Worm (Caenorhabditis elegans): ENCODE data around the gene kmo-1.

ce11 chrV:12106841-12107240 lies 36.5 kb upstream of the kmo-1 start, which contains the start of gene nhr-136:
- TF ChIP-seq elt-1 (tag; optimal IDR thresholded peaks at IDR 0.05; ENCODE audit: borderline replicate concordance, insufficient read depth) (no peak), elt-3 (tag; optimal IDR thresholded peaks at IDR 0.05) (no peak), snpc-4 (tag; optimal IDR thresholded peaks at IDR 0.05) (no peak), unc-39 (tag; optimal IDR thresholded peaks at IDR 0.05) (no peak), sem-2 (GFP tag; optimal IDR thresholded peaks at IDR 0.05) (no peak), lsy-2 (tag; optimal IDR thresholded peaks at IDR 0.05) (no peak), nhr-237 (tag; optimal IDR thresholded peaks at IDR 0.05) (no peak), bed-3 (GFP tag; optimal IDR thresholded peaks at IDR 0.05) (no peak), pha-4 (tag; optimal IDR thresholded peaks at IDR 0.05) (no peak), unc-62 (GFP tag; optimal IDR thresholded peaks at IDR 0.05) (no peak), mep-1 (tag; optimal IDR thresholded peaks at IDR 0.05) (no peak), nhr-28 (tag; optimal IDR thresholded peaks at IDR 0.05) (no peak), lin-13 (tag; optimal IDR thresholded peaks at IDR 0.05) (no peak), mls-2 (tag; optimal IDR thresholded peaks at IDR 0.05) (no peak)

All from whole organism, mixed stage, embryonic.